Worm (Caenorhabditis elegans) whole organism, L2 larva: ENCODE data around the gene acl-8.

Experiments
- ama-1 ChIP-seq: fragments of 150-350 bp; optimal IDR thresholded peaks from 2 replicates; lab custom pipeline; 2018; ENCODE audit warnings: inconsistent platforms
- ceh-16 ChIP-seq: fragments of 150-350 bp; optimal IDR thresholded peaks from 2 replicates; lab custom pipeline; 2014; ENCODE audit warnings: missing biosample characterization, missing genetic modification characterization
- nhr-23 ChIP-seq: fragments of 150-350 bp; optimal IDR thresholded peaks from 2 replicates; lab custom pipeline; 2014; ENCODE audit warnings: missing biosample characterization, missing genetic modification reagents, missing genetic modification characterization

- TF ChIP-seq nhr-23 (tag; lab: Kevin White, UChicago) (no peak), ama-1 (no peak), ceh-16 (tag; lab: Kevin White, UChicago) (no peak)
Measured at ce11 chrV:6495353-6495752, 44.7 kb downstream of the acl-8 start.
